Fruit fly (Drosophila melanogaster) whole organism, embryonic: ENCODE measurements around the gene Cpr30B.

ENCODE experiments used
- Awh ChIP-seq: fragments of 200-800 bp; sonication (Bioruptor generic); IDR thresholded peaks from 2 replicates; pipeline ENCODE4, ENCODE4 v1.3.6; 2022; ENCODE audit warnings: missing biosample characterization, missing genetic modification characterization
- B-H2 ChIP-seq: fragments of 200-800 bp; sonication (Bioruptor generic); optimal IDR thresholded peaks from 2 replicates; lab custom pipeline; 2018; ENCODE audit warnings: missing biosample characterization, mild to moderate bottlenecking, missing genetic modification characterization
- Bdp1 ChIP-seq: fragments of 200-800 bp; sonication (Bioruptor generic); optimal IDR thresholded peaks from 3 replicates; lab custom pipeline; 2016; ENCODE audit warnings: missing biosample characterization, missing genetic modification characterization
- Bgb ChIP-seq: fragments of 200-800 bp; sonication (Bioruptor generic); IDR thresholded peaks from 2 replicates; pipeline ENCODE4 v1.3.6; 2022; ENCODE audit warnings: missing biosample characterization, missing genetic modification characterization; ENCODE audit not compliant: partially characterized antibody
- CG10147 ChIP-seq: fragments of 200-800 bp; sonication (Bioruptor generic); optimal IDR thresholded peaks from 2 replicates; lab custom pipeline; 2019; ENCODE audit warnings: missing biosample characterization, mild to moderate bottlenecking, missing genetic modification characterization, moderate library complexity
- CG10274 ChIP-seq: fragments of 200-800 bp; sonication (Bioruptor generic); optimal IDR thresholded peaks from 3 replicates; lab custom pipeline; 2017; ENCODE audit warnings: missing biosample characterization, mild to moderate bottlenecking, missing genetic modification characterization
- CG12659 ChIP-seq: fragments of 200-800 bp; sonication (Bioruptor generic); optimal IDR thresholded peaks from 3 replicates; lab custom pipeline; 2017; ENCODE audit warnings: mild to moderate bottlenecking, missing biosample characterization, missing genetic modification reagents, missing genetic modification characterization
- CG15269 ChIP-seq: fragments of 200-800 bp; sonication (Bioruptor generic); optimal IDR thresholded peaks from 2 replicates; lab custom pipeline; 2018; ENCODE audit warnings: missing biosample characterization, mild to moderate bottlenecking, missing genetic modification characterization, moderate library complexity
- CG15514 ChIP-seq: fragments of 200-800 bp; sonication (Bioruptor generic); optimal IDR thresholded peaks from 3 replicates; lab custom pipeline; 2017; ENCODE audit warnings: missing biosample characterization, missing genetic modification characterization, mild to moderate bottlenecking, moderate library complexity, missing genetic modification reagents
- CG1602 ChIP-seq: fragments of 200-800 bp; sonication (Bioruptor generic); optimal IDR thresholded peaks from 3 replicates; lab custom pipeline; 2016; ENCODE audit warnings: missing biosample characterization, missing genetic modification characterization
- CG17328 ChIP-seq: fragments of 200-800 bp; sonication (Bioruptor generic); IDR thresholded peaks from 2 replicates; pipeline ENCODE4 v1.3.6; 2022; ENCODE audit warnings: missing biosample characterization, missing genetic modification characterization
- CG17359 ChIP-seq: fragments of 200-800 bp; sonication (Bioruptor generic); optimal IDR thresholded peaks from 3 replicates; lab custom pipeline; 2018; ENCODE audit warnings: missing biosample characterization, mild to moderate bottlenecking, missing genetic modification characterization, moderate library complexity
- CG17568 ChIP-seq: fragments of 200-800 bp; sonication (Bioruptor generic); optimal IDR thresholded peaks from 2 replicates; lab custom pipeline; 2018; ENCODE audit warnings: missing biosample characterization, mild to moderate bottlenecking, missing genetic modification characterization, moderate library complexity
- CG18599 ChIP-seq: fragments of 200-800 bp; sonication (Bioruptor generic); optimal IDR thresholded peaks from 3 replicates; lab custom pipeline; 2017; ENCODE audit warnings: missing biosample characterization, missing genetic modification characterization, mild to moderate bottlenecking, moderate library complexity, missing genetic modification reagents
- CG30020 ChIP-seq: fragments of 200-800 bp; optimal IDR thresholded peaks from 2 replicates; lab custom pipeline; 2019; ENCODE audit warnings: missing biosample characterization, mild to moderate bottlenecking, missing genetic modification characterization, moderate library complexity
- CG3281 ChIP-seq: fragments of 200-800 bp; sonication (Bioruptor generic); optimal IDR thresholded peaks from 3 replicates; lab custom pipeline; 2017; ENCODE audit warnings: missing biosample characterization, mild to moderate bottlenecking, missing genetic modification characterization
- CG43689 ChIP-seq: fragments of 200-800 bp; sonication (Bioruptor generic); IDR thresholded peaks from 2 replicates; pipeline ENCODE4 v1.3.6; 2022; ENCODE audit warnings: missing biosample characterization, missing genetic modification characterization
- CG5180 ChIP-seq: fragments of 200-800 bp; sonication (Bioruptor generic); optimal IDR thresholded peaks from 3 replicates; lab custom pipeline; 2017; ENCODE audit warnings: missing biosample characterization, missing genetic modification characterization, mild to moderate bottlenecking, moderate library complexity, missing genetic modification reagents
- CG7987 ChIP-seq: fragments of 200-800 bp; sonication (Bioruptor generic); optimal IDR thresholded peaks from 2 replicates; lab custom pipeline; 2018; ENCODE audit warnings: missing biosample characterization, mild to moderate bottlenecking, missing genetic modification characterization, moderate library complexity
- CG8478 ChIP-seq: fragments of >200 bp; optimal IDR thresholded peaks from 2 replicates; lab custom pipeline; 2018
- D19A ChIP-seq: fragments of 200-800 bp; optimal IDR thresholded peaks from 3 replicates; lab custom pipeline; 2019; ENCODE audit warnings: missing biosample characterization, mild to moderate bottlenecking, missing genetic modification characterization, moderate library complexity
- D19B ChIP-seq: fragments of 200-800 bp; sonication (Bioruptor generic); optimal IDR thresholded peaks from 2 replicates; lab custom pipeline; 2017; ENCODE audit warnings: missing biosample characterization, mild to moderate bottlenecking, missing genetic modification characterization
- E2f2 ChIP-seq: fragments of 200-800 bp; sonication (Bioruptor generic); IDR thresholded peaks from 2 replicates; pipeline ENCODE4 v1.3.6; 2022; ENCODE audit warnings: missing biosample characterization, missing genetic modification characterization
- Elba2 ChIP-seq: fragments of 200-800 bp; sonication (Bioruptor generic); optimal IDR thresholded peaks from 3 replicates; lab custom pipeline; 2016; ENCODE audit warnings: missing biosample characterization, missing genetic modification characterization
- Ets97D ChIP-seq: fragments of 200-800 bp; sonication (Bioruptor generic); optimal IDR thresholded peaks from 3 replicates; lab custom pipeline; 2016; ENCODE audit warnings: missing biosample characterization, missing genetic modification characterization
- Fer1 ChIP-seq: fragments of 200-800 bp; sonication (Bioruptor generic); optimal IDR thresholded peaks from 2 replicates; lab custom pipeline; 2017; ENCODE audit warnings: missing biosample characterization, mild to moderate bottlenecking, missing genetic modification characterization
- HLH54F ChIP-seq: fragments of 200-800 bp; sonication (Bioruptor generic); optimal IDR thresholded peaks from 3 replicates; lab custom pipeline; 2016; ENCODE audit warnings: missing biosample characterization, missing genetic modification characterization
- Lhr ChIP-seq: fragments of 200-800 bp; sonication (Bioruptor generic); optimal IDR thresholded peaks from 3 replicates; lab custom pipeline; 2017; ENCODE audit warnings: mild to moderate bottlenecking, missing biosample characterization, missing genetic modification reagents, missing genetic modification characterization
- MBD-R2 ChIP-seq: fragments of 200-800 bp; sonication (Bioruptor generic); IDR thresholded peaks from 2 replicates; pipeline ENCODE4 v1.3.6; 2022; ENCODE audit warnings: missing biosample characterization, missing genetic modification characterization
- MESR4 ChIP-seq: fragments of 200-800 bp; sonication (Bioruptor generic); optimal IDR thresholded peaks from 2 replicates; lab custom pipeline; 2018; ENCODE audit warnings: missing biosample characterization, mild to moderate bottlenecking, missing genetic modification characterization, moderate library complexity
- abd-A ChIP-seq: fragments of 200-800 bp; sonication (Bioruptor generic); optimal IDR thresholded peaks from 3 replicates; lab custom pipeline; 2019; ENCODE audit warnings: missing biosample characterization, mild to moderate bottlenecking, missing genetic modification characterization, moderate library complexity
- amos ChIP-seq: fragments of 200-800 bp; sonication (Bioruptor generic); IDR thresholded peaks from 2 replicates; pipeline ENCODE4 v1.3.6; 2022; ENCODE audit warnings: missing biosample characterization, missing genetic modification characterization; ENCODE audit not compliant: partially characterized antibody
- bbx ChIP-seq: fragments of 200-800 bp; sonication (Bioruptor generic); IDR thresholded peaks from 2 replicates; pipeline ENCODE4 v1.3.6; 2022; ENCODE audit warnings: missing biosample characterization, missing genetic modification characterization; ENCODE audit not compliant: partially characterized antibody
- bcd ChIP-seq: fragments of 200-800 bp; sonication (Bioruptor generic); optimal IDR thresholded peaks from 2 replicates; lab custom pipeline; 2017; ENCODE audit warnings: missing biosample characterization, mild to moderate bottlenecking, missing genetic modification characterization
- cg ChIP-seq: fragments of 200-800 bp; sonication (Bioruptor generic); optimal IDR thresholded peaks from 3 replicates; lab custom pipeline; 2019; ENCODE audit warnings: missing biosample characterization, mild to moderate bottlenecking, missing genetic modification characterization, moderate library complexity
- chm ChIP-seq: fragments of 200-800 bp; sonication (Bioruptor generic); IDR thresholded peaks from 2 replicates; pipeline ENCODE4 v1.3.6; 2022; ENCODE audit warnings: missing biosample characterization, missing genetic modification characterization
- croc ChIP-seq: fragments of 200-800 bp; sonication (Bioruptor generic); conservative IDR thresholded peaks from 3 replicates; pipeline ENCODE4 v1.3.6; 2022; ENCODE audit warnings: missing biosample characterization, missing genetic modification characterization
- crp ChIP-seq, 2 experiments: fragments of 200-800 bp; sonication (Bioruptor generic); optimal IDR thresholded peaks; 2 replicates in 1 of 2; 3 replicates in 1 of 2; lab custom pipeline; 2017; ENCODE audit warnings: missing biosample characterization in 2 of 2, missing genetic modification characterization in 2 of 2, mild to moderate bottlenecking in 1 of 2, moderate library complexity in 1 of 2
- esg ChIP-seq: fragments of 200-800 bp; sonication (Bioruptor generic); conservative IDR thresholded peaks from 2 replicates; pipeline ENCODE4 v1.3.6; 2022; ENCODE audit warnings: missing biosample characterization, missing genetic modification characterization
- grn ChIP-seq: fragments of 200-800 bp; sonication (Bioruptor generic); optimal IDR thresholded peaks from 3 replicates; lab custom pipeline; 2017; ENCODE audit warnings: missing biosample characterization, missing genetic modification characterization
- hkb ChIP-seq, 2 experiments: fragments of 200-800 bp in 1 of 2; fragments of >200 bp in 1 of 2; sonication (Bioruptor generic) in 1 of 2; IDR thresholded peaks in 1 of 2; optimal IDR thresholded peaks in 1 of 2; 2 replicates each; pipeline versions ENCODE4 v1.3.6 to Lab custom; 2017 to 2022; ENCODE audit warnings: missing biosample characterization in 1 of 2, missing genetic modification characterization in 1 of 2
- kah ChIP-seq: fragments of 200-800 bp; sonication (Bioruptor generic); optimal IDR thresholded peaks from 2 replicates; lab custom pipeline; 2018; ENCODE audit warnings: missing biosample characterization, mild to moderate bottlenecking, missing genetic modification characterization
- nmo ChIP-seq: fragments of 200-800 bp; sonication (Bioruptor generic); optimal IDR thresholded peaks from 2 replicates; lab custom pipeline; 2018; ENCODE audit warnings: missing biosample characterization, mild to moderate bottlenecking, missing genetic modification characterization, moderate library complexity
- prd ChIP-seq, 3 experiments: fragments of >200 bp in 2 of 3; fragments of 200-800 bp in 1 of 3; sonication (Bioruptor generic) in 1 of 3; optimal IDR thresholded peaks in 2 of 3; IDR thresholded peaks in 1 of 3; 2 replicates in 2 of 3; 3 replicates in 1 of 3; pipeline versions ENCODE4 v1.3.6 to Lab custom; 2017 to 2022; ENCODE audit warnings: missing biosample characterization in 1 of 3, missing genetic modification characterization in 1 of 3
- pzg ChIP-seq: fragments of 200-800 bp; sonication (Bioruptor generic); optimal IDR thresholded peaks from 3 replicates; lab custom pipeline; 2018; ENCODE audit warnings: missing biosample characterization, mild to moderate bottlenecking, missing genetic modification characterization, moderate library complexity
- slbo ChIP-seq: fragments of 200-800 bp; sonication (Bioruptor generic); IDR thresholded peaks from 2 replicates; pipeline ENCODE4 v1.3.6; 2022; ENCODE audit warnings: missing biosample characterization, missing genetic modification characterization
- sob ChIP-seq: fragments of 200-800 bp; sonication (Bioruptor generic); IDR thresholded peaks from 2 replicates; pipeline ENCODE4 v1.3.6; 2022; ENCODE audit warnings: missing biosample characterization, missing genetic modification characterization
- twi ChIP-seq: fragments of 200-800 bp; optimal IDR thresholded peaks from 2 replicates; lab custom pipeline; 2019; ENCODE audit warnings: missing biosample characterization, mild to moderate bottlenecking, missing genetic modification characterization, moderate library complexity
- unc-4 ChIP-seq: fragments of 200-800 bp; sonication (Bioruptor generic); IDR thresholded peaks from 2 replicates; pipeline ENCODE4 v1.3.6; 2022; ENCODE audit warnings: missing biosample characterization, missing genetic modification characterization; ENCODE audit not compliant: partially characterized antibody

Cpr30B gene

dm6 chr2L:9495418-9495779 lies 47.3 kb upstream of the Cpr30B start, which contains the start of gene CG33298 (continued):
- TF ChIP-seq Bdp1 (GFP tag; lab: Kevin White, UChicago) (no peak), twi (no peak), Fer1 (GFP tag; lab: Kevin White, UChicago) (peak; percentile 19), E2f2 (GFP tag; lab: Robert Waterston, UW) (no peak), CG8478 (lab: Kevin White, UChicago) (no peak), CG7987 (no peak), chm (GFP tag; lab: Robert Waterston, UW) (peak; percentile 75), abd-A (tag; lab: Kevin White, UChicago) (no peak), hkb (optimal IDR thresholded peaks at IDR 0.05; lab: Kevin White, UChicago) (no peak), hkb (GFP tag; IDR thresholded peaks at IDR 0.05; lab: Robert Waterston, UW) (peak; percentile 8; the same call in 1 of the 2 replicates), HLH54F (GFP tag; lab: Kevin White, UChicago) (no peak), CG17359 (tag; lab: Kevin White, UChicago) (no peak), CG3281 (no peak), Elba2 (GFP tag; lab: Kevin White, UChicago) (no peak), B-H2 (GFP tag; lab: Kevin White, UChicago) (no peak), kah (no peak), CG15514 (GFP tag; lab: Kevin White, UChicago) (peak; percentile 30), Bgb (peak; percentile 32; the same call in 1 of the 2 replicates), CG1602 (GFP tag; lab: Kevin White, UChicago) (no peak), Ets97D (GFP tag; lab: Kevin White, UChicago) (no peak), croc (GFP tag; lab: Robert Waterston, UW) (no peak), prd (optimal IDR thresholded peaks at IDR 0.05; lab: Kevin White, UChicago) (no peak), prd (GFP tag; IDR thresholded peaks at IDR 0.05; lab: Robert Waterston, UW) (no peak), CG12659 (GFP tag; lab: Kevin White, UChicago) (peak; percentile 39), Lhr (no peak), cg (peak; percentile 80), CG43689 (GFP tag; lab: Robert Waterston, UW) (no peak), CG10147 (GFP tag; lab: Kevin White, UChicago) (peak; percentile 32), CG30020 (no peak), pzg (GFP tag; lab: Kevin White, UChicago) (peak; percentile 52), CG18599 (GFP tag; lab: Kevin White, UChicago) (no peak), CG17568 (peak; percentile 44), D19B (no peak), MBD-R2 (GFP tag; lab: Robert Waterston, UW) (peak; percentile 17; the same call in 1 of the 2 replicates), amos (GFP tag; lab: Robert Waterston, UW) (peak; percentile 52; the same call in 1 of the 2 replicates), bbx (GFP tag; lab: Robert Waterston, UW) (peak; percentile 61; the same call in 1 of the 2 replicates), sob (GFP tag; lab: Robert Waterston, UW) (peak; percentile 31; the same call in 1 of the 2 replicates), grn (GFP tag; lab: Kevin White, UChicago) (no peak), D19A (tag; lab: Kevin White, UChicago) (no peak), CG5180 (GFP tag; lab: Kevin White, UChicago) (no peak), esg (GFP tag; lab: Robert Waterston, UW) (no peak), CG17328 (GFP tag; lab: Robert Waterston, UW) (no peak), CG10274 (GFP tag; lab: Kevin White, UChicago) (no peak), Awh (GFP tag; lab: Robert Waterston, UW) (no peak), slbo (GFP tag; lab: Robert Waterston, UW) (no peak), nmo (GFP tag; lab: Kevin White, UChicago) (no peak), CG15269 (tag; lab: Kevin White, UChicago) (no peak), bcd (GFP tag; lab: Kevin White, UChicago) (no peak), MESR4 (GFP tag; lab: Kevin White, UChicago) (peak; percentile 41), unc-4 (GFP tag; lab: Robert Waterston, UW) (peak; percentile 33; the same call in 1 of the 2 replicates), crp (GFP tag; optimal IDR thresholded peaks at IDR 0.05; lab: Kevin White, UChicago) (peak in 1 of 2 experiments; percentile 60)
